Worm (Caenorhabditis elegans) whole organism, midembryonic: ENCODE data around the gene C15H11.13.

ENCODE experiments used
- T22C8.4 ChIP-seq: fragments of 200-800 bp; sonication (Bioruptor generic); IDR thresholded peaks from 2 replicates; pipeline ENCODE4 v1.3.6; 2022; ENCODE audit warnings: missing genetic modification characterization, missing compliant biosample characterization
- flt-1 ChIP-seq: fragments of 200-800 bp; sonication (Bioruptor generic); IDR thresholded peaks from 2 replicates; pipeline ENCODE4 v1.3.6; 2022; ENCODE audit warnings: missing genetic modification characterization, missing compliant biosample characterization
- ztf-23 ChIP-seq: fragments of 200-800 bp; sonication (Bioruptor generic); IDR thresholded peaks from 2 replicates; pipeline ENCODE4 v1.3.6; 2022; ENCODE audit warnings: missing genetic modification reagents, missing genetic modification characterization, missing compliant biosample characterization
- ztf-29 ChIP-seq: fragments of 200-800 bp; sonication (Bioruptor generic); IDR thresholded peaks from 2 replicates; pipeline ENCODE4 v1.3.6; 2022; ENCODE audit warnings: missing genetic modification reagents, missing genetic modification characterization, missing compliant biosample characterization

- TF ChIP-seq flt-1 (GFP tag; lab: Robert Waterston, UW): no peak
- TF ChIP-seq ztf-23 (GFP tag; lab: Robert Waterston, UW): no peak
- TF ChIP-seq ztf-29 (GFP tag; lab: Robert Waterston, UW): no peak
- TF ChIP-seq T22C8.4 (GFP tag; lab: Robert Waterston, UW): no peak
Observed at ce11 chrV:14350498-14350897, 44.3 kb upstream of the C15H11.13 start.
